Worm (Caenorhabditis elegans): ENCODE results near the gene F08C6.18.

DNA sequence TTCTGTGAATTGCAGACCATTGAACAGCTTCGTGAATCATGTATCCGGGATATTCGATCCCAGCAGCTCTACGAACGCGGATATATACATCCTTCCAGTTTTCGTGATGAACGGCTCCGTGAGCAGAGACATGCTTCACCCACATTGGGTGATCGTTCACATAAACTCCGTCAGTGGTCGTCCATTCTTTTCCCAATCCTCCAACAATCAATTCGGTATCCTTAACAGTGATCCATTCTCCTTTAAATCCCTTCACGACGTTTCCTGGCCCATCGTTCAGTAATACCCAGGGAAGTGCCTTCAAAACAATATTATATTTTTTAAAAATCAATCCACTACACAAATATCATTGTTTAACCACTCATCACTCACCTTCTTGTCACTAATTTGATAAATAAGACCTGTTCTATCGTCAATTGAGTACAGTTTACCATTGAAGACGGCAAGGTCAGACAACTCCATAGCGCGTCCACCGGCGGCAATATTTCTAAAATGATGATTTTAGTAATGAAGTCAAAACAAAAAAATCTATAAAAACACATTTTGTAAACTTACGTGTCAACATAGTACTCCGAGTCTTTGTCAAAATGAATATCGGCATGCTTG is 4.6 kb downstream of the F08C6.18 start:
- no peak for TF ChIP-seq snpc-4 (tag; optimal IDR thresholded peaks at IDR 0.05)
- TF ChIP-seq lin-13 (tag; optimal IDR thresholded peaks at IDR 0.05) = no peak
- no peak for TF ChIP-seq sptf-1 (tag; optimal IDR thresholded peaks at IDR 0.05)
- no peak for TF ChIP-seq unc-62 (GFP tag; optimal IDR thresholded peaks at IDR 0.05)
- no peak for TF ChIP-seq elt-1 (tag; optimal IDR thresholded peaks at IDR 0.05; ENCODE audit: borderline replicate concordance, insufficient read depth)
- no peak for TF ChIP-seq ceh-83 (GFP tag; optimal IDR thresholded peaks at IDR 0.05)
- no peak for TF ChIP-seq mep-1 (tag; optimal IDR thresholded peaks at IDR 0.05)
- TF ChIP-seq nhr-76 (tag; optimal IDR thresholded peaks at IDR 0.05) = no peak
- TF ChIP-seq ceh-39 (tag; optimal IDR thresholded peaks at IDR 0.05) = no peak
- TF ChIP-seq blmp-1 (tag; optimal IDR thresholded peaks at IDR 0.05) = no peak
- TF ChIP-seq nhr-12 (tag; optimal IDR thresholded peaks at IDR 0.05) = no peak
